Worm (Caenorhabditis elegans): ENCODE data around the gene twk-18.

twk-18 gene

ce11 chrX:8971461-8971860 is 16.5 kb upstream of the twk-18 start (continued):
- no peak for TF ChIP-seq set-16 (GFP tag; IDR thresholded peaks at IDR 0.05)
- TF ChIP-seq F37D6.2 (tag; optimal IDR thresholded peaks at IDR 0.05): no peak
- 0 out of 2 replicates have a peak, but pooled peaks have one; percentile 54 for TF ChIP-seq dmd-9 (GFP tag; IDR thresholded peaks at IDR 0.05)
- 0 out of 2 replicates have a peak, but pooled peaks have one; percentile 19 for TF ChIP-seq ceh-44 (GFP tag; IDR thresholded peaks at IDR 0.05)
- no peak for TF ChIP-seq jun-1 (tag; optimal IDR thresholded peaks at IDR 0.05)
- no peak for TF ChIP-seq Y75B8A.6 (GFP tag; IDR thresholded peaks at IDR 0.05)
- TF ChIP-seq ZK337.2 (GFP tag; IDR thresholded peaks at IDR 0.05): peak; percentile 62; the same call in 1 of the 2 replicates
- TF ChIP-seq mes-2 (tag; optimal IDR thresholded peaks at IDR 0.05; ENCODE audit: poor library complexity, severe bottlenecking): no peak
- no peak for TF ChIP-seq nhr-11 (tag; optimal IDR thresholded peaks at IDR 0.05)
- TF ChIP-seq ces-1 (GFP tag; optimal IDR thresholded peaks at IDR 0.05): no peak
- no peak for TF ChIP-seq R02D3.7 (tag; optimal IDR thresholded peaks at IDR 0.05)
- no peak for TF ChIP-seq attf-4 (tag; optimal IDR thresholded peaks at IDR 0.05)
- TF ChIP-seq hlh-11 (tag; optimal IDR thresholded peaks at IDR 0.05): no peak

DNA sequence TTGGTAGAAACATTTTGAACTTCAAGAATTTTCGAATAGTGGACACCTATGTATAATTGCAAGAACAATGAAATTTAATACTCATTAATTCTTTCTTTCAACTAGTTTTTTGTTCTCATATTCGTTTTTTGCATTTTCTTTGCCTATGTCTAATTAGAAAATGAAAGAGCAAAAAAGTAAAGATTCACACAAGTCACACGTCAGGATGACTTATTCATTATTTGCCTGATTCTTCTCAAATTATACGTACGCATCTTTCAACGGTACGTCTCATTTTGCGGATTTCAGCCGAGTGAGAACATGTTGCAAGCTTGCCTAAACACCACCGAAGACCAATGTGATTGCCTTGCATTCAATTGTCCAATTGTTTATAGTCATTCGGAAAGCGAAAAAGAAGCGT is 7.3 kb upstream of the twk-18 start, which contains the start of gene nmur-1:
Gene nmur-1, plus strand, starts transcription at position 301 of the 400 bp plus-strand sequence.
- TF ChIP-seq unc-62 (GFP tag; optimal IDR thresholded peaks at IDR 0.05 in 1 of 2) (peak in 1 of 2 experiments; percentile 66), unc-62 (tag; optimal IDR thresholded peaks at IDR 0.05) (no peak), nhr-42 (GFP tag; IDR thresholded peaks at IDR 0.05) (no peak)

DNA sequence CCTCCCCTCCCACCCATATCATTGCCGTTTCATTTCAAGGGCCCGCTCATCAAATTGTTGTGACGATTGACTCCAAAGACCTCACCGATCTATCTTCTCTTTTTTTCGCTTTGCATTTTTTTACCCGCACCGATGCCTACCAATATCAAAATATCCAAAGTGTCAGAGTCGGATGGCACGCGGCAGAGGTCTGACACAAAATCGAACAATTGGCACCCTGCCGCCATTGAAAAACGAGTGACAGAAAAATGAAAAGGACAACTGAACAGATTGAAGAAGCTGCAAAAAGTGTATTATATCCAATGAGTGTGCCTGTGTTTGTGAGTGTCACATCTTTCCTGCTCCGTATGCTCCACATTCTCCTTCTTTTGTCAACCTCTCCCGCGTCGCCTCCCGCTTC is 1.5 kb upstream of the twk-18 start:
- TF ChIP-seq aha-1 (tag) (peak; percentile 49), F26F4.8 (GFP tag; conservative IDR thresholded peaks at IDR 0.05) (no peak), ceh-82 (tag; optimal IDR thresholded peaks at IDR 0.05) (no peak), R02D3.7 (tag; optimal IDR thresholded peaks at IDR 0.05) (no peak), nhr-11 (tag; optimal IDR thresholded peaks at IDR 0.05) (peak; percentile 78), vab-7 (GFP tag; IDR thresholded peaks at IDR 0.05) (no peak), Y48G9A.11 (GFP tag; IDR thresholded peaks at IDR 0.05) (no peak), ZK337.2 (GFP tag; IDR thresholded peaks at IDR 0.05) (no peak), cey-2 (tag; optimal IDR thresholded peaks at IDR 0.05; ENCODE audit: borderline replicate concordance, insufficient read depth) (no peak), T26A8.4 (GFP tag; IDR thresholded peaks at IDR 0.05) (no peak), pqm-1 (tag; optimal IDR thresholded peaks at IDR 0.05) (no peak), nhr-48 (tag; optimal IDR thresholded peaks at IDR 0.05) (no peak), daf-12 (tag; optimal IDR thresholded peaks at IDR 0.05) (no peak), nhr-42 (GFP tag; IDR thresholded peaks at IDR 0.05) (0 out of 2 replicates have a peak, but pooled peaks have one; percentile 52), daf-16 (GFP tag; optimal IDR thresholded peaks at IDR 0.05) (peak in 1 of 2 experiments; percentile 51), daf-16 (tag; optimal IDR thresholded peaks at IDR 0.05) (no peak), daf-19 (GFP tag; conservative IDR thresholded peaks at IDR 0.05) (no peak), nhr-28 (tag; optimal IDR thresholded peaks at IDR 0.05) (peak; percentile 9)

DNA sequence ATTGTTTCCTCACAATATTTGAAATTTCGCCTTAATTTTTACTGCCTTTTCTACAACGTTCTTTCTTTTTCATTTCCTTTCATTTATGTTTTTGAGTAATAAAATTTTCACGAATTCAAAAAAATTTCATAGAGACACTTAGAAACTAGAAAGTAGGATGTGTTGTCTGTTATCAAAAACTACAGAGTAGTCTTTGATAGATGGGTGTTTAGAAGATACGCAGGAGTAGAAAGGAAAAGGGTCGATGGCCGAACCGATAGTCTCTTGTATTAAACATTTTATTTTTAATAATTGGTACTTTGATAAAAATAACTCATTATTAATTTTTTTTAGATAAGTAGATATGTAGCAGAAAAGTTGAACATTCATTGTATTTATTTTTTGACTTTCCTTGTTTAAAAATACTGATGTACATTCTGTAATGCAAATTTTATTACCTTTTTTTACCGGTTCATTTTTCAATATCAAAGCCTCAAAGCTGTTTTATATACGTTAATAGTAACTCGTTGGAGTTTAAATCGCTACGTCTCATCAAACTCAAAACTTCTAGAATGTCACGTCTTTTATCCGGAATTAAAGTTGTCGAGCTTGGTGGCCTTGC is 4.0 kb downstream of the twk-18 start, which contains the start of gene C24A3.4:
Gene C24A3.4, plus strand, starts transcription at position 551 of the 601 bp plus-strand sequence.
- TF ChIP-seq nhr-28 (tag; optimal IDR thresholded peaks at IDR 0.05) (peak; percentile 50), daf-16 (GFP tag; optimal IDR thresholded peaks at IDR 0.05) (no peak), daf-16 (tag; optimal IDR thresholded peaks at IDR 0.05) (peak; percentile 70), nhr-77 (tag; optimal IDR thresholded peaks at IDR 0.05) (no peak)

ce11 chrX:8995527-8995946 is 7.6 kb downstream of the twk-18 start:
- no peak for TF ChIP-seq ZK546.5 (tag; optimal IDR thresholded peaks at IDR 0.05)
- no peak for TF ChIP-seq mes-2 (tag; optimal IDR thresholded peaks at IDR 0.05; ENCODE audit: poor library complexity, severe bottlenecking)
- TF ChIP-seq hif-1 (tag; optimal IDR thresholded peaks at IDR 0.05): peak in 1 of 2 experiments; percentile 8
- no peak for TF ChIP-seq madf-9 (GFP tag; conservative IDR thresholded peaks at IDR 0.05)
- TF ChIP-seq fkh-10 (GFP tag; optimal IDR thresholded peaks at IDR 0.05): peak; percentile 40
- peak; percentile 75 for TF ChIP-seq hmg-1.1 (GFP tag; IDR thresholded peaks at IDR 0.05)
- no peak for TF ChIP-seq R02D3.7 (tag; optimal IDR thresholded peaks at IDR 0.05)
- peak; percentile 63 for TF ChIP-seq F37D6.2 (tag; optimal IDR thresholded peaks at IDR 0.05)
- TF ChIP-seq set-16 (GFP tag; IDR thresholded peaks at IDR 0.05): peak; percentile 82
- TF ChIP-seq egl-43 (GFP tag; IDR thresholded peaks at IDR 0.05): peak; percentile 66
- no peak for TF ChIP-seq nhr-11 (tag; optimal IDR thresholded peaks at IDR 0.05)
- TF ChIP-seq hlh-30 (tag; optimal IDR thresholded peaks at IDR 0.05; ENCODE audit: insufficient read depth): no peak
- TF ChIP-seq F10B5.3 (tag; optimal IDR thresholded peaks at IDR 0.05): no peak
- no peak for TF ChIP-seq saeg-2 (GFP tag; IDR thresholded peaks at IDR 0.05)
- TF ChIP-seq spr-3 (GFP tag; optimal IDR thresholded peaks at IDR 0.05): no peak
- TF ChIP-seq daf-19 (GFP tag; conservative IDR thresholded peaks at IDR 0.05): no peak
- TF ChIP-seq ceh-20 (GFP tag; IDR thresholded peaks at IDR 0.05): 0 out of 2 replicates have a peak, but pooled peaks have one; percentile 32
- peak; percentile 46 for TF ChIP-seq hlh-11 (tag; optimal IDR thresholded peaks at IDR 0.05)
